Worm (Caenorhabditis elegans): ENCODE data around the gene soap-1.

ce11 chrV:7230847-7231246, 16.1 kb upstream of the soap-1 start, which contains the start of the genes gei-6 and krr-1:
- TF ChIP-seq snpc-4 (GFP tag; optimal IDR thresholded peaks at IDR 0.05) (peak; percentile 9), snpc-4 (tag; optimal IDR thresholded peaks at IDR 0.05) (peak in 2 of 4 experiments; percentile 2 to 17), snpc-3.4 (tag; optimal IDR thresholded peaks at IDR 0.05) (peak; percentile 62), atf-7 (tag; optimal IDR thresholded peaks at IDR 0.05) (no peak)
